Worm (Caenorhabditis elegans): Measurements from ENCODE around the gene C01G10.5.

Gene C01G10.5

DNA sequence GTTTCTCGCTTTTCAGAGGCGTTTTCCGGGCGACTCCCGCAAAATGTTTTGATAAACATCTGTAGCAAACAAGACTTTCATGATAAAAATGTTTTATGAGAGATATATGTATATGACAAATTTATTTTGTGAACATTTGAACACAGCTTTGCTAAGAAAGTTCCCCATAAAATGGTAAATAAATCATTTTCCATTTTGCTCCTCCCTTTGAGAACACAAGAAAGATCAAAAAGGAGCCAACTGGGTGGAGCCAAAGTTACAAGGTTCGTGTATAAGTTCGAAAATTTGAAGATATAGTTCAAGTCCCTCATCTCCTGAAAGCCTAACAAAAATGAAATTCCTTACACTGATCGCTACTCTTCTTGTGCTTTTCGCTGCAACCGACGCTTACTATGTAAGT is 1.1 kb upstream of the C01G10.5 start, which contains the start of gene C01G10.17:
C01G10.17 (plus strand) TSS at position 301 of the 400 bp plus-strand sequence.
- TF ChIP-seq unc-62 (GFP tag; optimal IDR thresholded peaks at IDR 0.05), result no peak

DNA sequence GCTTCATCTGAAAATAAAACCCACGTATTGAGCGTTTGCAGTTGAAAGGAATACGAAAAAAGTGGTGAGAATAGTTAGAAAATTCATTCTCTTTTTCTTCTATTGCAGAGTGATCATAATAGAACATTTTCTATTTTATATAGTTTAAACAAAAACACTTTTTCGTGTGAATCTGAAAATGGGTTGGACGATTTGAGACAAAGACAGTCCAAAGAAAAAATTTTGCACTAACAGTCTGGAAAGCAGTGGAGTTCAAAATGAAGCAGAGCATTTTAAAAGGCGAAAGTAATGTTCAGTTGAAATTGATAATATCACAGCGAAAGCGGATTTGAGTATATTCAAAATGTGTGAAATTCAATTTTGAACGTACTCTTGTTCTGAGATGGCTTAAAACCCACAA is 725 bp downstream of the C01G10.5 start, which contains the start of gene C01G10.18:
C01G10.18 (minus strand) TSS at position 101 of the 400 bp plus-strand sequence.
- TF ChIP-seq unc-62 (GFP tag; optimal IDR thresholded peaks at IDR 0.05), result no peak

DNA sequence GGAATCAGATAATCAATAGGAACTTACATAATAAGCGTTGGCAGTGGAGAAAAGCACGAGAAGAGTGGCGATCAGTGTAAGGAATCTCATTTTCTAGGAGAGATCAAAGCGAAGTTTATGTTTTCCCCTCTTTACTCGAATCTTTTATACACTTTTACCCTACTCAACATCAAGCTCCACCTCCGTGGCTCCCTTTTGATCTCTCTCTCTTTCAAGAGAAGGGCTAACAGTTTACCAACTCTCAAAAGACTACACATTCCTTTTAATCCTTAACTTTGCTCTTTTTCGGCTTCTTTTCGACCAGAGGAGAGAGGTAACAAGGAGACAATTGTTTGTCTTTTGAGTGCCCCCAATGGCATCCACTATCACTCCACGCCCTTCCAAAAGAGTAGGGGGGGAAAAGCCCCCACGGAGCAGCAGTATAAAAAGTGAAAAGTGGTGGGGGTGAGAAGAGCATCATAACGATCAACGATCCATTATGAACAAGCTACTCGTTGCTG is 2.1 kb downstream of the C01G10.5 start, which contains the start of the genes C01G10.15 and C01G10.6:
C01G10.15 (minus strand) TSS at position 101 of the 500 bp plus-strand sequence.
C01G10.6 (plus strand) TSS at position 450 of the 500 bp plus-strand sequence.
- no peak for TF ChIP-seq unc-62 (GFP tag; optimal IDR thresholded peaks at IDR 0.05)

DNA sequence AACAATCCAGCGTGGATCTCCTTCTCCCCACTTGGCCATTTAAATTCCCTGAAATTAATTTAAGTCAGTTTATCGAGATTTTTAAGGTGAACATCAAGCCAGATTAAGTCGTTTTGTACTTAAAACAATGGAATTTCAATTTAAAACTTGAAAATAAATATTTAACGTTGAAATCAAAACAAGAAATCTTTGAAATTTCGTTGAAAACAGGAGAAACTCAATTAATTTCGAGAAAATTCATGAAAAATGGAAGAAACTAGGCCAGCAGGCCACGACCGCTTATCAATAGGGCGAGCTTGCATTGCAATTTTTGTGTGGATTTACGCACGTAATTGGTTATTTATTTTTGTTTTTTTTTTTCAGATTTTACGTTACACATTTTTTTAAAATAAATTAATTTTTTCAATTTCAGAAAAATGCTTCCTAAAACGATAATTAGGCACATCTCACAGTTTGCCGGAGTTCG is 4.0 kb downstream of the C01G10.5 start, which contains the start of the genes ahsa-1 and C01G10.7:
ahsa-1 (minus strand) TSS at position 51 of the 466 bp plus-strand sequence.
C01G10.7 (plus strand) TSS at position 413 of the 466 bp plus-strand sequence.
- no peak for TF ChIP-seq unc-62 (GFP tag; optimal IDR thresholded peaks at IDR 0.05)

DNA sequence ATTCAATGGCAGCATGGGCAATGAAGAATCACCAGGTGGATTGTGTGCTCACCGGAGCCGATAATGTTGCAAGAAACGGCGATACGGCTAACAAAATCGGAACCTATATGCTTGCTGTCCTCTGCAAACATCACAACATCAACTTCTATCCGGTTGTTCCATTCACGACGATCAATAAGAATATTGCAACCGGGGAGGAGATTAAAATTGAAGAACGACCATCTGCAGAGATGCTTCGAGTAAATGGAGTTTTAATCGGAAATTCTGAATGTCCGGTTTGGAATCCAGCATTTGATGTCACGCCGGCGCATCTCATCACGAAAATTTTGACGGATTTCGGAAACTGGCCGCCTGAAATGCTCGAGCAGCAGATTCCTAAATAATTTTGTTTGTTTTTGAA is 5.7 kb downstream of the C01G10.5 start:
- no peak for TF ChIP-seq unc-62 (GFP tag; optimal IDR thresholded peaks at IDR 0.05)

DNA sequence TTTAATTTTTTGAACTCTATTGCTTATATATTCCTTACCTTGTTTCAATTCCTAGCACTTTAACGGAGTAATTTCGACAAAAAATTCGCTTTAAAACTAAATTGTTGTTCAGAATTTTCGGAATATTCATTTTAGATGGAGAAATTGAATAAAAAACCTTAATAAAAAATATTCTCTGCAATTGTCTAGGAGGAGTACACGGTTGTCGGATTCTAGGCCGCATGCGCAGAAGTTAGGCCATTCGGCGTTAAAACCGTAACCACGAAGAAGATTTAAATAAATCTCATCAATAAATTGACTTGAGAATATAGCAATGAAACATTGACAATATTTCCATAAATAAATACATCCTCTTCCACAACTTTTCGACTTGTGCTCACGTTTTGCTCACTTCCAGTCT is 7.0 kb downstream of the C01G10.5 start, which contains the start of the genes C01G10.10 and C01G10.9:
C01G10.10 (minus strand) TSS at position 151 of the 400 bp plus-strand sequence.
C01G10.9 (plus strand) TSS at position 240 of the 400 bp plus-strand sequence.
- no peak for TF ChIP-seq unc-62 (GFP tag; optimal IDR thresholded peaks at IDR 0.05)

DNA sequence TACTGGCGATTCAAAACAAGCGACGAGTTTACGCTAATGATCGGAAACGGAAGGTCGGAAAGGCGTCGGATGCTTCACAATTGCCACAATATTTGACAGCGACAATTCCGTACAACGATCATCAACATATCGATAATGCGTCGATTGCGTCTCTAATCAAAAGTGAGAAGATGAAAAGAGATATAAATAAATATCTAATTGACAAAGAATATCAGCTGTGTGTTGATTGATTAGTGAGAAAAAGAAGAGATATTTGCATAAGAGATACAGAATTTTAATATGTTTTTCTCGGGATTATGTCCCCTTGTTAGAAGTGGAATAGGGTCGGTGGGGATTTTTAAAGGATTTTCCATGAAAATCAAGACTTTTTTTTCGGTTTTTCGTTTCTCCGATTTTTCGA is 10.8 kb downstream of the C01G10.5 start:
- no peak for TF ChIP-seq unc-62 (GFP tag; optimal IDR thresholded peaks at IDR 0.05)

DNA sequence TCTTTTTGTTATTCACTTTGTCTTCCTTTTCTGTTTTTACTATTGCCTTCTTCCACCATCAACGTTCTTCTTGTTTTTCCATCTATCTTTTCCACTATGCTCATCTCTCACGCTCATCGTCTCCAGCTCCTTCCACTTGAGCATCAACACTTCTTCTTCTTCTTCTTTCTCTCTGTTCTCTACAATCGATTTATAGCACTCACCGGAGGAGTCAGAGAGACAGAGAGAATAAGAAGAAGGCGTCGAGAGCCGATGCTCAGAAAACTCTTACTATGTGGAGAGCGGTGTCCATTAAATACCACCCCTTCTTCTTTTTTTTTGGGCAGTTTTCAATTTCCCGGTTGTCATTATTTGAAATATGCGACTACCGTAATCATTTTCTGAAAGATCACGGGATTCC is 14.4 kb downstream of the C01G10.5 start:
- no peak for TF ChIP-seq unc-62 (GFP tag; optimal IDR thresholded peaks at IDR 0.05)

DNA sequence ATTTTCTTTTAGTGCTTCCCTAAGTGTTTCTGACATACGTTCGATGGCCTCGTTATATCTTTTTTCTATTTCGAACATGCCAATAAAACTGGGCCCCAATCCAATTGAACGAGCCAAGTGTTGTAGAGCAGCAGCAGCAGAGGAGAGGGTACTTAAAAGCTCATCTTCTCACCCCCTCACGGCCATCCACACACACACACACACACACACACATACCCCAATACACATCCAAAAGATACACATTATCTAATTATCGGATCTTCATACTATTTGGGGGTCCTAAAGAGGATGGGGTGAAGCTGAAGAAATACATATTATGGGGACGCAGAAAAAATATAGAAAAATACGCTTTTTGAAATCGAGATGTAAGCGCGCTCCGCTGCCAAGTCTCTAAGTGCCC is 16.6 kb downstream of the C01G10.5 start:
- no peak for TF ChIP-seq unc-62 (GFP tag; optimal IDR thresholded peaks at IDR 0.05)

DNA sequence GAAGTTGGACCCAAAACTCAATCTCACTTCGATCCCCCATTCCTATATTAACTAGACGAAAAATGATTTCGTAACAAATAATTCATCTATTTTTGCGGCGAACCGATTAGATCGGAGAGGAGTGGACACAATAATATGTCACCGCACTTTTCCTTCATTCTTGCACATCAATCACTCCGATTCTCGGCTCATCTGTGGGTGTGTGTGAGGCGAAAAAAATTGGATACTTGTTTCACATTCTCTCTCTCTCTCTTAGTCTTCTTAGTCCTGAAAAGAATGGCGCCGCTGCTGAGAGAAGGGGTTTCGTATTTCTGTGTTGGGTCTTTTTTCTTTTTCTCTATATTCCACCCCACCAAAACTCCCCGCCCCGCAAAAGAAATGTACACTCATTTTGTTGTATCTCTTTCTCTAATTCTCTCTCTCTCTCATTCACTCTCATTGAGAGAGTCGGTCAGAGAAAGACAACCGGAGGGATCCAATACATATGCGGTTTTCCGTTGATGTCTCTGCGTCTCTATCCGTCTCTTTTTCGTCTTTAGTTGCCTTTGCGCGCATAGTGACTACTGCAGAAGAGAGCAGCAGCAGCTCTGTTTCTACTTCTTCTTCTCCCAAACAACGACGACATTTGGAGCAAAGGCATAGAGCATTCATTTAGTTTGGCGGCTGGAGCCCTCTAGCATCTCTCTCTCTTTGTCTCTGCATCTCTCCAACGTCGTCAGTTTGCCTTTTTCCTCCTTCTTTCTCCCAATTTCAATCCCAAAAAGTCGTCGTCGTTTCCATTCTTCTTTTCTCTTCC is 18.1 kb downstream of the C01G10.5 start, which contains the start of gene unc-76:
unc-76 (plus strand) TSS at position 746 of the 796 bp plus-strand sequence.
- TF ChIP-seq unc-62 (GFP tag; optimal IDR thresholded peaks at IDR 0.05), result no peak

DNA sequence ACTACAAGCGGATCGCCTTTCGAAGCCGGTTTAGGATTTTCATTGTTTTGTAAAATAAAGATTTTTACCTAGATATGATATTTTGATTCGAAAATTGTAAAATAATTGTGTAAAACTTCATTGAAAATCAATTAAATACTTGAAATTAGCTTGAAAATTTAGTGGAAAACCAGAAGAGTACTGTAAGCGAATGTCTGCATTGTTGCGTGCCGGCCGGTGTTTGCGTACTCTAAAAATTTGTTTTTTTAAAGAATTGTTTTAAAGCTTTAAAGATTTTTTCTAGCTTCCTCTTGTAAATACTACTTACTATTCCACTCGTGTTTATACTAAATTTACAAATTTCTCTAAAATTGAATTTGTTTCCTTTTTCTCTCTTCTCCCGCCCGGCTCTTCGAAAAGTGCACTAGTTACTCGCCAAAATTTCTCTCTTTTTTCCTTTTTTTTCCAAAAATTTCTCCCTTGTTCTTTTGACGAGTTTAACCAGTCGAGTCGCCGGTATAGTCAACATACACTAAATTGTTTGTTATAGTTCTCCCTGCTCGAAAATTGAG is 19.8 kb downstream of the C01G10.5 start:
- no peak for TF ChIP-seq unc-62 (GFP tag; optimal IDR thresholded peaks at IDR 0.05)

DNA sequence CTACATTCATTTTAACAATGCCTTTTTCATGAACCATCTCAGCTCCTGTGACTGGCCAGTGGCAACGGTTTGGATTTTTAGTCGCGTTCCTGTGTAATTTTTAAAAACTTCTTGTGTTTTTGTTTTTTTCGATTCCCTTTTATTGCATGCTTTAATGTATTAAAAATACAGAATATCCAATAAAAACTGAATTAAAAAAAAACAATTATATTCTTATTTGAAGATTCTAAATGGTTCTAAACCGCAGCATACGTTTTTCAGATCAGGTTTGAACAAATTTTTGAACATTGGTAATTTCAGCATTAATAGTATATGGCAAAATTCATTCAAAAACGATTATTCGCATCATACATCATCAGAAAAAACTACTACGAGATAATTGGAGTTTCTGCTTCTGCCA is 21.0 kb downstream of the C01G10.5 start, which contains the start of gene dnj-3:
dnj-3 (plus strand) TSS at position 301 of the 400 bp plus-strand sequence.
- no peak for TF ChIP-seq unc-62 (GFP tag; optimal IDR thresholded peaks at IDR 0.05)

DNA sequence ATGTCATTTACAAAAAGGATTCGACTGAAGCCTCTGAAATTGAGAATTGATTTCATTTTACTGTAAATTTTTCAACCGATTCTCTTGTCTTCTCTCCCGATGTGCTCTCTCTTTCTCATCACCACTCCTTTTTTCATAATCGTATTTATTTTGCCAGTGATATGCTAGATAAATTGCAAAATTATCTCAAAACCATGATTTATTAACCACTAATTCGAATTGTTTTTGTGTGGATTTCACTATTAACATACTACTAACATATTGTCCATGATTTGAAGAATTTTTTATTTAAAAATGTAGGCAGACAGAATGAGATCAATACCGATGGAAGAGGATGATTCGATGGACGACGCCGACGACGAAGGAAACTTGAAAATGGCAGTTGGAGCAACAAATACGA is 22.2 kb downstream of the C01G10.5 start, which contains the start of gene C25D7.10:
C25D7.10 (plus strand) TSS at position 301 of the 400 bp plus-strand sequence.
- no peak for TF ChIP-seq unc-62 (GFP tag; optimal IDR thresholded peaks at IDR 0.05)

DNA sequence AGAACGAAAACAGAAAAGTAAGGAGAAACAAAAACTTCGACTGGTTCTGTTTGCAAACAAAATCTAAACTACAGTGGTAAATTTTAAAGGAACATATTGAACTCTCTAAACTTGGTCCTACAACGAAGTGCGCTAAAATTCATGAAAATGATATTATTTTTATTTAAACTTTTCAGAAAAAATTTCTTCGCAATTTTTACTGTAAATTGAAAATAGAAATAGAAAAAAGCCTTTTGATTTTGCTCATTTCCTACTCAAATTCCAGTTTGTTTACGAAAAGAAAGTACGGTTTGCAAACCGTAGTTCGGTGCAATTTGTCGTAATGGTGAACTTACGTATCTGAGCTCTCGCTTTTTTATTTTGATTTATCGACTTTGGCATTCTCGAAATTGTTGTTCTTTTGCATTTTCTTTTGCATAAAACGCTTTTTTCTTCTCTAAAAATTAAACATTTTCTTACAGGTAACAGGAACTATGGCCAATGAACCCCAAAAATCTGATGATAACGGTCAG is 23.4 kb downstream of the C01G10.5 start, which contains the start of gene otub-1:
otub-1 (plus strand) TSS at position 462 of the 512 bp plus-strand sequence.
- no peak for TF ChIP-seq unc-62 (GFP tag; optimal IDR thresholded peaks at IDR 0.05)

DNA sequence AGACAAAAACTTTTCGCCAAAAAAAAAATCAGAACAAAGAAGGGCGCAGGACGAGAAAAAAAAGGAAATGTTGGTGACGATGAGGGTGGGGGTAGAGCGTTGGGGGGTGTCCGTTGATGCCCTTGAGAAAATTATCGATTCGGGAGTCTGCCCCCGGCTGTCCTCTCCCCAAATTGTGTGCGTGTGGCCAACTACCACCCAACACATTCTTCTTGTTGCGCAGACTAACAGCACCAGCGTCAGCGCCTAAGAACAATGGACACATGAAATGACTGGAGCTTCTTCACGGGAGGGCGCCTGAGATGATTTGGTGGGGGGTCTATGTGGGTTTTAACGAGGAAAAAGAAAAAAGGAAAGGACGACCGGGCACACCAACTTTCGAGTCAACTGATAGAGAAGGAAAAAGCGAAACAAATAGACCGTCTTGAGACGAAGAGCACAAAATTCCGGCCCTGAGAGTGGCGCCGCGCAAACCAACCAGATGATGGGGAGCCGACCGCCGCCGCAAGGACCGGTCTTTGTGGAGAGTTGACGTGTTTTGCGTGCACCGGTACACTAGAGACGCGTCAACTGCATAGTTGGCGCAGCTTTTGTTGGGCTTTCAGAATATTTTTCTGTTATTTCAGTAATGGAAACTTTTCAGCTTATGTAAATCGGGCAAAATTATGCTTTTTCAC is 24.1 kb downstream of the C01G10.5 start, which contains the start of gene C25D7.9:
C25D7.9 (plus strand) TSS at position 68 of the 677 bp plus-strand sequence.
- no peak for TF ChIP-seq unc-62 (GFP tag; optimal IDR thresholded peaks at IDR 0.05)
